Fruit fly (Drosophila melanogaster) whole organism, adult: ENCODE data around the gene arx.

Source experiments
- CG11617 ChIP-seq: fragments of 200-800 bp; sonication (Bioruptor generic); optimal IDR thresholded peaks from 2 replicates; lab custom pipeline; 2017; ENCODE audit warnings: mild to moderate bottlenecking, missing biosample characterization, missing genetic modification reagents, missing genetic modification characterization
- CG12768 ChIP-seq: fragments of 200-800 bp; sonication (Bioruptor generic); optimal IDR thresholded peaks from 2 replicates; lab custom pipeline; 2017; ENCODE audit warnings: missing biosample characterization, missing genetic modification characterization, mild to moderate bottlenecking, moderate library complexity, missing genetic modification reagents
- CG1620 ChIP-seq: fragments of 200-800 bp; sonication (Bioruptor generic); optimal IDR thresholded peaks from 2 replicates; lab custom pipeline; 2016; ENCODE audit warnings: missing biosample characterization, missing genetic modification characterization
- CG33017 ChIP-seq: fragments of 200-800 bp; sonication (Bioruptor generic); optimal IDR thresholded peaks from 2 replicates; lab custom pipeline; 2018; ENCODE audit warnings: missing biosample characterization, mild to moderate bottlenecking, missing genetic modification characterization, moderate library complexity
- CG5204 ChIP-seq: fragments of 200-800 bp; sonication (Bioruptor generic); optimal IDR thresholded peaks from 2 replicates; lab custom pipeline; 2016; ENCODE audit warnings: missing biosample characterization, missing genetic modification characterization
- CG7045 ChIP-seq: fragments of 200-800 bp; sonication (Bioruptor generic); optimal IDR thresholded peaks from 2 replicates; lab custom pipeline; 2017; ENCODE audit warnings: missing biosample characterization, mild to moderate bottlenecking, missing genetic modification characterization
- CG7101 ChIP-seq: fragments of 200-800 bp; sonication (Bioruptor generic); optimal IDR thresholded peaks from 2 replicates; lab custom pipeline; 2018; ENCODE audit warnings: missing biosample characterization, mild to moderate bottlenecking, missing genetic modification characterization, moderate library complexity
- Clk ChIP-seq: fragments of 200-800 bp; sonication (Bioruptor generic); optimal IDR thresholded peaks from 2 replicates; lab custom pipeline; 2017; ENCODE audit warnings: missing biosample characterization, missing genetic modification characterization
- Crg-1 ChIP-seq: fragments of 200-800 bp; sonication (Bioruptor generic); optimal IDR thresholded peaks from 2 replicates; lab custom pipeline; 2016; ENCODE audit warnings: missing biosample characterization, missing genetic modification characterization
- Hr96 ChIP-seq: fragments of 200-800 bp; sonication (Bioruptor generic); optimal IDR thresholded peaks from 2 replicates; lab custom pipeline; 2016; ENCODE audit warnings: missing biosample characterization, missing genetic modification characterization
- Mnt ChIP-seq: fragments of 200-800 bp; sonication (Bioruptor generic); optimal IDR thresholded peaks from 2 replicates; lab custom pipeline; 2016; ENCODE audit warnings: missing biosample characterization, mild to moderate bottlenecking, missing genetic modification characterization
- bab1 ChIP-seq: fragments of 200-800 bp; sonication (Bioruptor generic); optimal IDR thresholded peaks from 3 replicates; lab custom pipeline; 2019; ENCODE audit warnings: missing biosample characterization, mild to moderate bottlenecking, missing genetic modification characterization, moderate library complexity
- cic ChIP-seq: fragments of 200-800 bp; sonication (Bioruptor generic); optimal IDR thresholded peaks from 2 replicates; lab custom pipeline; 2017; ENCODE audit warnings: missing biosample characterization, mild to moderate bottlenecking, missing genetic modification characterization, moderate library complexity
- cnc ChIP-seq, 2 experiments: fragments of >200 bp; optimal IDR thresholded peaks; 2 replicates each; lab custom pipeline; 2017
- kay ChIP-seq: fragments of 200-800 bp; sonication (Bioruptor generic); peaks from one replicate; lab custom pipeline; 2016; ENCODE audit warnings: missing biosample characterization, missing genetic modification characterization, borderline replicate concordance
- ovo ChIP-seq: fragments of 200-800 bp; sonication (Bioruptor generic); optimal IDR thresholded peaks from 2 replicates; lab custom pipeline; 2016; ENCODE audit warnings: missing biosample characterization, missing genetic modification characterization
- pad ChIP-seq: fragments of 200-800 bp; sonication (Bioruptor generic); optimal IDR thresholded peaks from 3 replicates; lab custom pipeline; 2017; ENCODE audit warnings: missing biosample characterization, missing genetic modification characterization, mild to moderate bottlenecking, moderate library complexity, missing genetic modification reagents
- tj ChIP-seq: fragments of 200-800 bp; sonication (Bioruptor generic); optimal IDR thresholded peaks from 3 replicates; lab custom pipeline; 2017; ENCODE audit warnings: missing biosample characterization, mild to moderate bottlenecking, missing genetic modification characterization, moderate library complexity
- toe ChIP-seq: fragments of 200-800 bp; sonication (Bioruptor generic); optimal IDR thresholded peaks from 2 replicates; lab custom pipeline; 2016; ENCODE audit warnings: missing biosample characterization, missing genetic modification characterization

The arx gene

dm6 chr3L:18854412-18854811 lies 46.9 kb downstream of the arx start:
- no peak for TF ChIP-seq cic (GFP tag; lab: Kevin White, UChicago)
- no peak for TF ChIP-seq CG7045 (GFP tag; lab: Kevin White, UChicago)
- TF ChIP-seq Crg-1: no peak
- TF ChIP-seq CG11617: no peak
- TF ChIP-seq CG5204: no peak
- TF ChIP-seq cnc (optimal IDR thresholded peaks at IDR 0.05; lab: Kevin White, UChicago): no peak
- TF ChIP-seq Hr96 (GFP tag; lab: Kevin White, UChicago): no peak
- no peak for TF ChIP-seq CG7101
- no peak for TF ChIP-seq Mnt (GFP tag; lab: Kevin White, UChicago)
- TF ChIP-seq toe (GFP tag; lab: Kevin White, UChicago): no peak
- no peak for TF ChIP-seq CG12768 (GFP tag; lab: Kevin White, UChicago)
- TF ChIP-seq CG33017: no peak
- TF ChIP-seq tj (GFP tag; lab: Kevin White, UChicago): no peak
- no peak for TF ChIP-seq kay (GFP tag; lab: Kevin White, UChicago)

- TF ChIP-seq CG7101 (no peak), Mnt (GFP tag; lab: Kevin White, UChicago) (no peak), pad (GFP tag; lab: Kevin White, UChicago) (no peak), kay (GFP tag; lab: Kevin White, UChicago) (no peak), cnc (optimal IDR thresholded peaks at IDR 0.05; lab: Kevin White, UChicago) (no peak), bab1 (GFP tag; lab: Kevin White, UChicago) (no peak), Hr96 (GFP tag; lab: Kevin White, UChicago) (no peak), CG1620 (GFP tag; lab: Kevin White, UChicago) (no peak), ovo (no peak), CG12768 (GFP tag; lab: Kevin White, UChicago) (no peak), cic (GFP tag; lab: Kevin White, UChicago) (no peak), tj (GFP tag; lab: Kevin White, UChicago) (no peak)
Observed at dm6 chr3L:18853439-18853838, 47.9 kb downstream of the arx start.

- TF ChIP-seq CG5204: no peak
- no peak for TF ChIP-seq CG12768 (GFP tag; lab: Kevin White, UChicago)
- no peak for TF ChIP-seq ovo
- TF ChIP-seq Mnt (GFP tag; lab: Kevin White, UChicago): no peak
- TF ChIP-seq Clk: no peak
- no peak for TF ChIP-seq cnc (optimal IDR thresholded peaks at IDR 0.05; lab: Kevin White, UChicago)
- TF ChIP-seq CG11617: no peak
- no peak for TF ChIP-seq Crg-1
- no peak for TF ChIP-seq CG33017
- TF ChIP-seq kay (GFP tag; lab: Kevin White, UChicago): no peak
- TF ChIP-seq cic (GFP tag; lab: Kevin White, UChicago): no peak
Observed at dm6 chr3L:18852223-18852622, 49.1 kb downstream of the arx start.
